Worm (Caenorhabditis elegans) whole organism, L1 larva: ENCODE measurements around the gene symk-1.
A peak's percentile ranks its signal among the peaks of the same experiment; 100 is the strongest.

Experiments
- C04F5.9 ChIP-seq: sonication (generic microtip); optimal IDR thresholded peaks from 2 replicates; lab custom pipeline; 2016; ENCODE audit warnings: missing genetic modification characterization, missing compliant biosample characterization
- C16A3.4 ChIP-seq: fragments of 150-350 bp; optimal IDR thresholded peaks from 2 replicates; lab custom pipeline; 2014; ENCODE audit warnings: missing biosample characterization, missing genetic modification characterization
- F16B12.6 ChIP-seq: fragments of 150-350 bp; optimal IDR thresholded peaks from 2 replicates; lab custom pipeline; 2014; ENCODE audit warnings: missing biosample characterization, missing genetic modification characterization
- ama-1 ChIP-seq: fragments of 150-350 bp; optimal IDR thresholded peaks from 2 replicates; lab custom pipeline; 2014
- blmp-1 ChIP-seq: fragments of 150-350 bp; optimal IDR thresholded peaks from 2 replicates; lab custom pipeline; 2014; ENCODE audit warnings: missing biosample characterization, missing genetic modification characterization
- ceh-63 ChIP-seq: fragments of 200-800 bp; sonication (Bioruptor generic); optimal IDR thresholded peaks from 2 replicates; lab custom pipeline; 2018; ENCODE audit warnings: mild to moderate bottlenecking, missing genetic modification characterization, missing compliant biosample characterization
- ceh-8 ChIP-seq: fragments of 200-800 bp; sonication (Bioruptor generic); optimal IDR thresholded peaks from 2 replicates; lab custom pipeline; 2018; ENCODE audit warnings: mild to moderate bottlenecking, missing genetic modification characterization, moderate library complexity, missing compliant biosample characterization
- dsc-1 ChIP-seq: sonication (generic microtip); optimal IDR thresholded peaks from 2 replicates; lab custom pipeline; 2016; ENCODE audit warnings: mild to moderate bottlenecking, missing genetic modification characterization, missing compliant biosample characterization
- efl-1 ChIP-seq, 4 experiments: fragments of 150-350 bp; optimal IDR thresholded peaks in 3 of 4; peaks in 1 of 4; 1 replicate in 1 of 4; 2 replicates in 3 of 4; lab custom pipeline; 2014; ENCODE audit warnings: missing biosample characterization in 2 of 4, missing genetic modification characterization in 2 of 4, missing genetic modification reagents in 2 of 4
- efl-3 ChIP-seq: fragments of 200-800 bp; sonication (Bioruptor generic); optimal IDR thresholded peaks from 2 replicates; lab custom pipeline; 2018; ENCODE audit warnings: mild to moderate bottlenecking, missing genetic modification characterization, missing compliant biosample characterization
- egl-27 ChIP-seq, 2 experiments: fragments of 150-350 bp in 1 of 2; sonication (generic microtip); optimal IDR thresholded peaks; 3 replicates each; lab custom pipeline; 2017 to 2018; ENCODE audit warnings: missing biosample characterization in 2 of 2, missing genetic modification characterization in 2 of 2, missing genetic modification reagents in 2 of 2
- elt-2 ChIP-seq: sonication (generic microtip); optimal IDR thresholded peaks from 2 replicates; lab custom pipeline; 2016; ENCODE audit warnings: missing genetic modification characterization, mild to moderate bottlenecking, inconsistent platforms, missing compliant biosample characterization, missing genetic modification reagents
- ets-5 ChIP-seq: fragments of 200-800 bp; sonication (Bioruptor generic); IDR thresholded peaks from 2 replicates; pipeline ENCODE4 v1.3.6; 2022; ENCODE audit warnings: missing genetic modification characterization, missing compliant biosample characterization
- fkh-4 ChIP-seq: sonication (generic microtip); optimal IDR thresholded peaks from 2 replicates; lab custom pipeline; 2016; ENCODE audit warnings: missing compliant biosample characterization, missing genetic modification characterization, borderline replicate concordance
- fos-1 ChIP-seq: fragments of 150-350 bp; optimal IDR thresholded peaks from 2 replicates; lab custom pipeline; 2014; ENCODE audit warnings: missing biosample characterization, missing genetic modification characterization
- hpl-2 ChIP-seq: fragments of 150-350 bp; optimal IDR thresholded peaks from 2 replicates; lab custom pipeline; 2014; ENCODE audit warnings: missing biosample characterization, missing genetic modification reagents, missing genetic modification characterization
- lin-13 ChIP-seq: fragments of 150-350 bp; optimal IDR thresholded peaks from 2 replicates; lab custom pipeline; 2014; ENCODE audit warnings: missing biosample characterization, missing genetic modification reagents, missing genetic modification characterization
- lin-15B ChIP-seq: fragments of 150-350 bp; sonication (generic microtip); optimal IDR thresholded peaks from 3 replicates; lab custom pipeline; 2014; ENCODE audit warnings: missing biosample characterization, missing genetic modification characterization
- lin-39 ChIP-seq: fragments of 150-350 bp; optimal IDR thresholded peaks from 2 replicates; lab custom pipeline; 2014; ENCODE audit warnings: missing biosample characterization, missing genetic modification reagents, missing genetic modification characterization
- mdl-1 ChIP-seq, 2 experiments: fragments of 150-350 bp; optimal IDR thresholded peaks; 2 replicates each; lab custom pipeline; 2014 to 2017; ENCODE audit warnings: missing biosample characterization in 2 of 2, missing genetic modification characterization in 2 of 2, inconsistent platforms in 1 of 2
- mef-2 ChIP-seq: fragments of 150-350 bp; optimal IDR thresholded peaks from 2 replicates; lab custom pipeline; 2014; ENCODE audit warnings: missing biosample characterization, missing genetic modification characterization
- mep-1 ChIP-seq: fragments of 150-350 bp; optimal IDR thresholded peaks from 2 replicates; lab custom pipeline; 2014; ENCODE audit warnings: missing biosample characterization, missing genetic modification characterization
- nhr-12 ChIP-seq: sonication (generic microtip); optimal IDR thresholded peaks from 2 replicates; lab custom pipeline; 2017; ENCODE audit warnings: missing biosample characterization, missing genetic modification characterization
- nhr-19 ChIP-seq: fragments of 200-800 bp; sonication (Bioruptor generic); conservative IDR thresholded peaks from 2 replicates; pipeline ENCODE4 v1.3.6; 2022; ENCODE audit warnings: missing genetic modification characterization, missing compliant biosample characterization
- nhr-20 ChIP-seq: sonication (generic microtip); optimal IDR thresholded peaks from 2 replicates; lab custom pipeline; 2016; ENCODE audit warnings: mild to moderate bottlenecking, missing genetic modification characterization, missing compliant biosample characterization
- nhr-237 ChIP-seq: fragments of 150-350 bp; optimal IDR thresholded peaks from 2 replicates; lab custom pipeline; 2014; ENCODE audit warnings: missing biosample characterization, missing genetic modification characterization
- nhr-28 ChIP-seq: fragments of 150-350 bp; optimal IDR thresholded peaks from 2 replicates; lab custom pipeline; 2014; ENCODE audit warnings: missing biosample characterization, missing genetic modification characterization
- nhr-76 ChIP-seq: sonication (generic microtip); optimal IDR thresholded peaks from 2 replicates; lab custom pipeline; 2017; ENCODE audit warnings: missing biosample characterization, missing genetic modification characterization
- nhr-84 ChIP-seq: sonication (generic microtip); optimal IDR thresholded peaks from 2 replicates; lab custom pipeline; 2017; ENCODE audit warnings: missing biosample characterization, missing genetic modification characterization
- nhr-85 ChIP-seq: sonication (generic microtip); peaks from one replicate; lab custom pipeline; 2016; ENCODE audit warnings: missing genetic modification characterization, inconsistent platforms, missing compliant biosample characterization
- pax-3 ChIP-seq: fragments of 200-800 bp; sonication (Bioruptor generic); optimal IDR thresholded peaks from 2 replicates; lab custom pipeline; 2018; ENCODE audit warnings: mild to moderate bottlenecking, missing genetic modification characterization, moderate library complexity, missing compliant biosample characterization
- pqm-1 ChIP-seq: sonication (generic microtip); optimal IDR thresholded peaks from 3 replicates; lab custom pipeline; 2017; ENCODE audit warnings: missing biosample characterization, missing genetic modification characterization
- skn-1 ChIP-seq: fragments of 150-350 bp; optimal IDR thresholded peaks from 2 replicates; lab custom pipeline; 2014; ENCODE audit warnings: missing biosample characterization, missing genetic modification characterization
- snpc-4 ChIP-seq: fragments of 150-350 bp; optimal IDR thresholded peaks from 2 replicates; lab custom pipeline; 2014; ENCODE audit warnings: missing biosample characterization, missing genetic modification characterization
- snu-23 ChIP-seq: sonication (generic microtip); optimal IDR thresholded peaks from 2 replicates; lab custom pipeline; 2016; ENCODE audit warnings: missing genetic modification characterization, missing compliant biosample characterization
- tbx-2 ChIP-seq: sonication (generic microtip); optimal IDR thresholded peaks from 2 replicates; lab custom pipeline; 2016; ENCODE audit warnings: missing genetic modification characterization, missing compliant biosample characterization
- tlp-1 ChIP-seq: fragments of 150-350 bp; optimal IDR thresholded peaks from 2 replicates; lab custom pipeline; 2014; ENCODE audit warnings: missing biosample characterization, missing genetic modification characterization
- unc-62 ChIP-seq: fragments of 150-350 bp; optimal IDR thresholded peaks from 2 replicates; lab custom pipeline; 2014; ENCODE audit warnings: missing biosample characterization, missing genetic modification reagents, missing genetic modification characterization
- unc-86 ChIP-seq: sonication (generic microtip); optimal IDR thresholded peaks from 2 replicates; lab custom pipeline; 2016; ENCODE audit warnings: missing genetic modification characterization, missing compliant biosample characterization
- xbp-1 ChIP-seq: sonication (generic microtip); optimal IDR thresholded peaks from 2 replicates; lab custom pipeline; 2016; ENCODE audit warnings: missing genetic modification characterization, missing compliant biosample characterization
- zip-4 ChIP-seq: fragments of 200-800 bp; sonication (Bioruptor generic); optimal IDR thresholded peaks from 2 replicates; lab custom pipeline; 2018; ENCODE audit warnings: mild to moderate bottlenecking, missing genetic modification characterization, moderate library complexity, missing compliant biosample characterization
- ztf-4 ChIP-seq: fragments of 150-350 bp; optimal IDR thresholded peaks from 2 replicates; lab custom pipeline; 2014; ENCODE audit warnings: missing biosample characterization, missing genetic modification characterization

symk-1 gene

ce11 chrV:8555955-8556354, 14.2 kb upstream of the symk-1 start:
- TF ChIP-seq nhr-76 (tag; lab: Kevin White, UChicago) (no peak), tlp-1 (tag; lab: Kevin White, UChicago) (no peak), nhr-237 (tag; lab: Kevin White, UChicago) (no peak), ceh-63 (no peak), ets-5 (GFP tag; lab: Robert Waterston, UW) (no peak), unc-62 (GFP tag; lab: Kevin White, UChicago) (no peak), fkh-4 (tag; lab: Kevin White, UChicago) (peak; percentile 89), dsc-1 (peak; percentile 99), C04F5.9 (tag; lab: Kevin White, UChicago) (no peak), blmp-1 (no peak), mep-1 (tag; lab: Kevin White, UChicago) (no peak), tbx-2 (peak; percentile 27), nhr-84 (tag; lab: Kevin White, UChicago) (no peak), mdl-1 (tag; optimal IDR thresholded peaks at IDR 0.05; lab: Kevin White, UChicago) (no peak), pqm-1 (no peak), hpl-2 (no peak), nhr-19 (GFP tag; lab: Robert Waterston, UW) (no peak)

- TF ChIP-seq F16B12.6 (tag; lab: Kevin White, UChicago) (no peak), nhr-237 (tag; lab: Kevin White, UChicago) (no peak), xbp-1 (tag; lab: Kevin White, UChicago) (no peak), lin-39 (tag; lab: Kevin White, UChicago) (no peak), C16A3.4 (tag; lab: Kevin White, UChicago) (no peak), ztf-4 (tag; lab: Kevin White, UChicago) (no peak), nhr-20 (tag; lab: Kevin White, UChicago) (no peak), ceh-63 (no peak)
These were observed 9.2 kb upstream of the symk-1 start, which contains the start of gene acr-16 for ce11 chrV:8560916-8561315. Gene acr-16, plus strand, starts transcription at chrV:8561216.

ce11 chrV:8565075-8565474, 5.0 kb upstream of the symk-1 start, which contains the start of gene F25G6.8:
Gene F25G6.8, minus strand, starts transcription at chrV:8565175.
- no peak for TF ChIP-seq snu-23 (GFP tag; lab: Kevin White, UChicago)
- no peak for TF ChIP-seq pax-3 (tag; lab: Kevin White, UChicago)
- TF ChIP-seq elt-2 (tag; lab: Kevin White, UChicago): no peak
- TF ChIP-seq ama-1: no peak
- TF ChIP-seq skn-1 (tag; lab: Kevin White, UChicago): no peak
- no peak for TF ChIP-seq pqm-1
- no peak for TF ChIP-seq mep-1 (tag; lab: Kevin White, UChicago)
- TF ChIP-seq lin-13: no peak
- TF ChIP-seq efl-3 (GFP tag; lab: Kevin White, UChicago): no peak
- TF ChIP-seq ceh-8: no peak
- TF ChIP-seq lin-15B: no peak
- no peak for TF ChIP-seq zip-4 (GFP tag; lab: Kevin White, UChicago)
- no peak for TF ChIP-seq blmp-1
- no peak for TF ChIP-seq nhr-12
- TF ChIP-seq mef-2: no peak
- no peak for TF ChIP-seq C04F5.9 (tag; lab: Kevin White, UChicago)
- TF ChIP-seq nhr-85 (tag; lab: Kevin White, UChicago): no peak
- TF ChIP-seq unc-62 (GFP tag; lab: Kevin White, UChicago): no peak
- TF ChIP-seq nhr-28 (tag; lab: Kevin White, UChicago): no peak
- TF ChIP-seq nhr-84 (tag; lab: Kevin White, UChicago): no peak

ce11 chrV:8569172-8569571, 939 bp upstream of the symk-1 start:
- no peak for TF ChIP-seq fos-1 (tag; lab: Kevin White, UChicago)
- TF ChIP-seq egl-27 (tag; optimal IDR thresholded peaks at IDR 0.05; lab: Kevin White, UChicago): no peak
- no peak for TF ChIP-seq efl-1 (optimal IDR thresholded peaks at IDR 0.05; lab: Kevin White, UChicago)
- peak in 1 of 2 experiments; percentile 76 for TF ChIP-seq efl-1 (GFP tag; optimal IDR thresholded peaks at IDR 0.05 in 1 of 2; lab: Kevin White, UChicago)
- no peak for TF ChIP-seq unc-86 (tag; lab: Kevin White, UChicago)
- TF ChIP-seq C16A3.4 (tag; lab: Kevin White, UChicago): no peak
- no peak for TF ChIP-seq skn-1 (tag; lab: Kevin White, UChicago)
- TF ChIP-seq F16B12.6 (tag; lab: Kevin White, UChicago): no peak
- no peak for TF ChIP-seq snpc-4 (tag; lab: Kevin White, UChicago)
- no peak for TF ChIP-seq snu-23 (GFP tag; lab: Kevin White, UChicago)
